Worm (Caenorhabditis elegans): Measurements from ENCODE around the gene clec-138.

- TF ChIP-seq tbx-2 (tag; optimal IDR thresholded peaks at IDR 0.05) (no peak), swsn-7 (tag; optimal IDR thresholded peaks at IDR 0.05) (no peak)
Observed at ce11 chrII:4574658-4575057, 44.9 kb downstream of the clec-138 start.
